Worm (Caenorhabditis elegans) whole organism, mixed stage, embryonic: ENCODE results near the gene btb-14.

Source experiments
- M03D4.4 ChIP-seq: sonication (generic microtip); optimal IDR thresholded peaks from 2 replicates; lab custom pipeline; 2017; ENCODE audit warnings: mild to moderate bottlenecking, missing genetic modification characterization, missing compliant biosample characterization
- bed-3 ChIP-seq: fragments of 200-800 bp; sonication (Bioruptor generic); optimal IDR thresholded peaks from 3 replicates; lab custom pipeline; 2018; ENCODE audit warnings: mild to moderate bottlenecking, missing genetic modification characterization, moderate library complexity, missing compliant biosample characterization
- blmp-1 ChIP-seq: fragments of 150-350 bp; optimal IDR thresholded peaks from 2 replicates; lab custom pipeline; 2014; ENCODE audit warnings: missing biosample characterization, missing genetic modification characterization
- ceh-39 ChIP-seq: fragments of 150-350 bp; optimal IDR thresholded peaks from 2 replicates; lab custom pipeline; 2014; ENCODE audit warnings: missing biosample characterization, missing genetic modification characterization
- ceh-83 ChIP-seq: fragments of 200-800 bp; sonication (Bioruptor generic); optimal IDR thresholded peaks from 2 replicates; lab custom pipeline; 2018; ENCODE audit warnings: mild to moderate bottlenecking, missing genetic modification characterization, missing compliant biosample characterization
- ces-1 ChIP-seq: fragments of 150-350 bp; optimal IDR thresholded peaks from 2 replicates; lab custom pipeline; 2014; ENCODE audit warnings: missing biosample characterization, missing genetic modification reagents, missing genetic modification characterization
- drap-1 ChIP-seq: fragments of 200-800 bp; sonication (Bioruptor generic); optimal IDR thresholded peaks from 3 replicates; lab custom pipeline; 2018; ENCODE audit warnings: mild to moderate bottlenecking, missing genetic modification characterization, missing compliant biosample characterization
- elt-1 ChIP-seq: sonication (generic microtip); optimal IDR thresholded peaks from 2 replicates; lab custom pipeline; 2017; ENCODE audit warnings: missing genetic modification characterization, mild to moderate bottlenecking, missing compliant biosample characterization, antibody characterized with exemption, moderate library complexity, borderline replicate concordance; ENCODE audit not compliant: insufficient read depth
- elt-3 ChIP-seq: fragments of 150-350 bp; optimal IDR thresholded peaks from 2 replicates; lab custom pipeline; 2014; ENCODE audit warnings: missing biosample characterization, missing genetic modification characterization
- flh-1 ChIP-seq: fragments of 200-800 bp; sonication (Bioruptor generic); optimal IDR thresholded peaks from 2 replicates; lab custom pipeline; 2018; ENCODE audit warnings: mild to moderate bottlenecking, missing genetic modification characterization, moderate library complexity, missing compliant biosample characterization
- ham-2 ChIP-seq: fragments of 200-800 bp; sonication (Bioruptor generic); optimal IDR thresholded peaks from 2 replicates; lab custom pipeline; 2018; ENCODE audit warnings: mild to moderate bottlenecking, missing genetic modification characterization, missing compliant biosample characterization
- hlh-1 ChIP-seq: fragments of 150-350 bp; optimal IDR thresholded peaks from 2 replicates; lab custom pipeline; 2014; ENCODE audit warnings: missing biosample characterization, missing genetic modification reagents, missing genetic modification characterization
- lin-13 ChIP-seq: fragments of 150-350 bp; optimal IDR thresholded peaks from 2 replicates; lab custom pipeline; 2014; ENCODE audit warnings: missing biosample characterization, missing genetic modification characterization
- lin-32 ChIP-seq: fragments of 200-800 bp; sonication (Bioruptor generic); optimal IDR thresholded peaks from 2 replicates; lab custom pipeline; 2018; ENCODE audit warnings: mild to moderate bottlenecking, missing genetic modification characterization, missing compliant biosample characterization
- lsy-2 ChIP-seq: fragments of 150-350 bp; optimal IDR thresholded peaks from 2 replicates; lab custom pipeline; 2014; ENCODE audit warnings: missing biosample characterization, missing genetic modification characterization
- mab-5 ChIP-seq: fragments of 150-350 bp; optimal IDR thresholded peaks from 2 replicates; lab custom pipeline; 2014; ENCODE audit warnings: missing biosample characterization, missing genetic modification characterization
- mep-1 ChIP-seq: fragments of 150-350 bp; optimal IDR thresholded peaks from 2 replicates; lab custom pipeline; 2017; ENCODE audit warnings: missing biosample characterization, missing genetic modification reagents, missing genetic modification characterization, inconsistent platforms
- mls-2 ChIP-seq: sonication (generic microtip); optimal IDR thresholded peaks from 2 replicates; lab custom pipeline; 2016; ENCODE audit warnings: mild to moderate bottlenecking, missing genetic modification characterization, moderate library complexity, missing compliant biosample characterization
- nhr-12 ChIP-seq: fragments of 150-350 bp; optimal IDR thresholded peaks from 2 replicates; lab custom pipeline; 2014; ENCODE audit warnings: missing biosample characterization, missing genetic modification characterization
- nhr-237 ChIP-seq: fragments of 150-350 bp; optimal IDR thresholded peaks from 2 replicates; lab custom pipeline; 2014; ENCODE audit warnings: missing biosample characterization, missing genetic modification characterization
- nhr-76 ChIP-seq: sonication (generic microtip); optimal IDR thresholded peaks from 2 replicates; lab custom pipeline; 2017; ENCODE audit warnings: missing biosample characterization, missing genetic modification characterization
- pha-4 ChIP-seq: fragments of 150-350 bp; optimal IDR thresholded peaks from 2 replicates; lab custom pipeline; 2018; ENCODE audit warnings: missing biosample characterization, missing genetic modification reagents, missing genetic modification characterization
- sem-2 ChIP-seq: fragments of 200-800 bp; sonication (Bioruptor generic); optimal IDR thresholded peaks from 2 replicates; lab custom pipeline; 2018; ENCODE audit warnings: mild to moderate bottlenecking, missing genetic modification characterization, missing compliant biosample characterization
- snpc-4 ChIP-seq: fragments of 150-350 bp; optimal IDR thresholded peaks from 2 replicates; lab custom pipeline; 2014; ENCODE audit warnings: missing biosample characterization, missing genetic modification characterization
- sptf-1 ChIP-seq: sonication (generic microtip); optimal IDR thresholded peaks from 2 replicates; lab custom pipeline; 2017; ENCODE audit warnings: mild to moderate bottlenecking, missing genetic modification characterization, moderate library complexity, missing compliant biosample characterization
- tbx-8 ChIP-seq: fragments of 200-800 bp; sonication (Bioruptor generic); optimal IDR thresholded peaks from 2 replicates; lab custom pipeline; 2018; ENCODE audit warnings: mild to moderate bottlenecking, missing genetic modification characterization, moderate library complexity, missing compliant biosample characterization
- unc-120 ChIP-seq: sonication (generic microtip); optimal IDR thresholded peaks from 2 replicates; lab custom pipeline; 2017; ENCODE audit warnings: missing genetic modification characterization, missing compliant biosample characterization; ENCODE audit not compliant: poor library complexity, severe bottlenecking
- unc-39 ChIP-seq: fragments of 150-350 bp; optimal IDR thresholded peaks from 2 replicates; lab custom pipeline; 2014; ENCODE audit warnings: missing biosample characterization, missing genetic modification characterization
- unc-62 ChIP-seq: fragments of 150-350 bp; optimal IDR thresholded peaks from 2 replicates; lab custom pipeline; 2014; ENCODE audit warnings: missing biosample characterization, missing genetic modification reagents, missing genetic modification characterization
- zip-8 ChIP-seq: fragments of 150-350 bp; optimal IDR thresholded peaks from 2 replicates; lab custom pipeline; 2014; ENCODE audit warnings: missing biosample characterization, missing genetic modification characterization
- ztf-11 ChIP-seq: fragments of 150-350 bp; optimal IDR thresholded peaks from 2 replicates; lab custom pipeline; 2014; ENCODE audit warnings: missing biosample characterization, missing genetic modification characterization

Gene btb-14

DNA sequence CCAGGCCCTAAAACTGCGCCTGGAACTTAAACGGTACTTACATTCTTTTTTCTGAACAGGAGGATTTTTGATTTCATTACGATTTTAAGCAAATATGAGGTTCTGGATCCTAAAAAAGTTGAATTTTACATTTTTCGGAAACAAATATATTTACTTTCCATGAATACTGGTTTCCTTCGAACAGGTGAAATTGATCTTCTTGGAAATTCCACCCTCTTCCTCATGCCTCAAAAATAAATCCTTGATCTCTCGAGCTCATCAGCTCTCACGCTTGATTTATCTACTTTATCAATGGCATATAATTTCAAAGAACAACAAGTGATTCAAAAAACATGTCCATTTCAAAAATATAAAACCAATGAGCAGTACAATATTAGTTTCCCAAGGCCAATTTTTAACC lies 4.2 kb downstream of the btb-14 start:
- TF ChIP-seq tbx-8, result no peak
- no peak for TF ChIP-seq hlh-1
- no peak for TF ChIP-seq zip-8 (tag; lab: Kevin White, UChicago)
- TF ChIP-seq nhr-76 (tag; lab: Kevin White, UChicago), result no peak

ce11 chrII:12387980-12388379 lies 4.7 kb downstream of the btb-14 start, which contains the start of gene sre-41:
TSS of gene sre-41 (plus strand) at chrII:12388280.
- TF ChIP-seq elt-1 (tag; lab: Kevin White, UChicago) (no peak), mls-2 (no peak), unc-62 (no peak), lsy-2 (tag; lab: Kevin White, UChicago) (no peak), sptf-1 (tag; lab: Kevin White, UChicago) (no peak), ztf-11 (tag; lab: Kevin White, UChicago) (no peak)

DNA sequence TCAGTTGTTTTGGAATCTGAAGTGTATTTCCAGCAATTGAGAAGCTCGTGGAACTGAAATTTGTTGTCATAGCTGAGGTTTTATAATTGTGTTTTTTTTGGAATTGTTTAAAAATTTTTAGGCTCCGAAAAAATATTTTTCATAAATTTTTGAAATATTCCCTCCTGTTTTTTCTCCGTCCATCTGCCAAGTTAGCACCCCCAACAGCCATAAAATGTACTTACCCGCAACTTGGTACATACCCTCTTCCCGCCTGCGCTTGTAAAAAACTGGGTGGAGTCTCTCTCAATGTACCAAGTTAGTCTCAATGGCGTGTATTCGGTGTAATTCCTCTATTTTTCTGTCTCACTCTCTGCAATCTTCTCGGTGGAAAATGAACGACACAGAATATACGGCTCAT lies 6.5 kb downstream of the btb-14 start, which contains the start of gene Y57A10B.6:
Y57A10B.6 (plus strand) TSS at position 301 of the 400 bp plus-strand sequence.
- TF ChIP-seq snpc-4 (tag; lab: Kevin White, UChicago) (no peak), elt-3 (no peak)
- TF ChIP-seq, all 35 proteins: peak for 0

ce11 chrII:12393690-12394089 lies 10.4 kb downstream of the btb-14 start, which contains the start of gene Y57A10B.7:
TSS of gene Y57A10B.7 (minus strand) at chrII:12393790.
- no peak for TF ChIP-seq flh-1
- TF ChIP-seq mab-5 (tag; lab: Kevin White, UChicago), result no peak

ce11 chrII:12394138-12394537 lies 10.9 kb downstream of the btb-14 start:
- TF ChIP-seq nhr-12 (tag; lab: Kevin White, UChicago) (no peak), mab-5 (tag; lab: Kevin White, UChicago) (no peak), lin-32 (GFP tag; lab: Kevin White, UChicago) (no peak), ces-1 (no peak), ceh-39 (tag; lab: Kevin White, UChicago) (no peak), bed-3 (GFP tag; lab: Kevin White, UChicago) (no peak), tbx-8 (no peak), flh-1 (no peak), drap-1 (GFP tag; lab: Kevin White, UChicago) (no peak), unc-62 (no peak), mep-1 (tag; lab: Kevin White, UChicago) (no peak), nhr-237 (no peak), lin-13 (tag; lab: Kevin White, UChicago) (no peak)

DNA sequence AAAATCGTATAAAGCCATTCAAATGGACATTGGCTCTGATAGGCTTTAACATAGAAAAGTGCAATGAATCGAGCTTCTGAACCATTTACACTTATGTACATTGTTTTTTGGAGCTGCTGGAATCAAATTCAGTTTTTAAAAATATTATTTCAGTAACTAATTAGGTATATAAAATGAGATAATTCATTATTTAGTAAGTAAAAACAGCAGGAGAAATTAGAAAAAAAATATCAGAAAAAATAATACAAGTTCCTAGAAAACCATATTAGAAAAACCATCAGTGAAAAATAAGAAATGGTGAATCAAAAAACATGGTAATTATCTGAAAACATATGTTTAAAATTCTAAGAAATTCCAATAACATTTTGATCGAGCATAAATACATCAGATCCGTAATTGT lies 14.4 kb downstream of the btb-14 start, which contains the start of gene F57G9.7:
F57G9.7 (minus strand) TSS at position 101 of the 400 bp plus-strand sequence.
- TF ChIP-seq ham-2 (GFP tag; lab: Kevin White, UChicago) (no peak), ces-1 (no peak), blmp-1 (tag; lab: Kevin White, UChicago) (no peak), unc-39 (tag; lab: Kevin White, UChicago) (no peak), lsy-2 (tag; lab: Kevin White, UChicago) (no peak), ceh-83 (GFP tag; lab: Kevin White, UChicago) (no peak), drap-1 (GFP tag; lab: Kevin White, UChicago) (no peak), mep-1 (tag; lab: Kevin White, UChicago) (no peak), pha-4 (no peak), nhr-12 (tag; lab: Kevin White, UChicago) (no peak), mls-2 (no peak), nhr-76 (tag; lab: Kevin White, UChicago) (no peak), tbx-8 (no peak), lin-32 (GFP tag; lab: Kevin White, UChicago) (no peak), elt-3 (no peak), unc-120 (tag; lab: Kevin White, UChicago) (no peak)

DNA sequence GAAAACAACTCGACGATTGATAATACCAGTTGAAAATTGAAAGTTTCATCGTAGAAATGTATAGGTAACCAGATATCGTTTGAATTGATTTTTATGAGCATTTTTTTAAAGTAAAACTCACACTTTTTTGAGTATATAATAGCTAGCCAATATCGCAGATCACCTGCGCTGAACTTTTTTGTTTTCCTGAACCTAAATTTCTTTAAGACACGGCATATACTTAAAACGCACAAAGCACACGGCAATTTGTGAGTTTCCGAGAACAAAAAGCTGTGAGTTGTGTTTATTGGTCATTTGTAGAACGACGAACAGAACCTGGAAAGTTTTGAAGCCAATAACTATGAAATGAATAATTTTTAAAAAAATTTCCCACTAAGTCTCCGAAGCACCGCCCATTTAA lies 18.5 kb downstream of the btb-14 start, which contains the start of gene sre-29:
sre-29 (minus strand) TSS at position 101 of the 400 bp plus-strand sequence.
- TF ChIP-seq sem-2 (GFP tag; lab: Kevin White, UChicago) (no peak), bed-3 (GFP tag; lab: Kevin White, UChicago) (no peak), drap-1 (GFP tag; lab: Kevin White, UChicago) (no peak), flh-1 (no peak), unc-120 (tag; lab: Kevin White, UChicago) (no peak), elt-3 (no peak), lin-32 (GFP tag; lab: Kevin White, UChicago) (no peak), elt-1 (tag; lab: Kevin White, UChicago) (no peak), sptf-1 (tag; lab: Kevin White, UChicago) (no peak), M03D4.4 (tag; lab: Kevin White, UChicago) (no peak), hlh-1 (no peak), ceh-39 (tag; lab: Kevin White, UChicago) (no peak), zip-8 (tag; lab: Kevin White, UChicago) (no peak), mab-5 (tag; lab: Kevin White, UChicago) (no peak), snpc-4 (tag; lab: Kevin White, UChicago) (no peak), mep-1 (tag; lab: Kevin White, UChicago) (no peak)
